Fruit fly (Drosophila melanogaster) whole organism, adult: Measurements from ENCODE around the gene CG18301.

Experiments used
- CG7045 ChIP-seq: fragments of 200-800 bp; sonication (Bioruptor generic); optimal IDR thresholded peaks from 2 replicates; lab custom pipeline; 2017; ENCODE audit warnings: missing biosample characterization, mild to moderate bottlenecking, missing genetic modification characterization
- Mnt ChIP-seq: fragments of 200-800 bp; sonication (Bioruptor generic); optimal IDR thresholded peaks from 2 replicates; lab custom pipeline; 2016; ENCODE audit warnings: missing biosample characterization, mild to moderate bottlenecking, missing genetic modification characterization
- toe ChIP-seq: fragments of 200-800 bp; sonication (Bioruptor generic); optimal IDR thresholded peaks from 2 replicates; lab custom pipeline; 2016; ENCODE audit warnings: missing biosample characterization, missing genetic modification characterization

- TF ChIP-seq toe (GFP tag; lab: Kevin White, UChicago): no peak
- no peak for TF ChIP-seq CG7045
- TF ChIP-seq Mnt (GFP tag; lab: Kevin White, UChicago): no peak
Measured at dm6 chr2L:10548814-10549423, 17.3 kb downstream of the CG18301 start.
